Worm (Caenorhabditis elegans) whole organism, L3 larva: Measurements from ENCODE around the gene spon-1.

ENCODE experiments used
- aly-2 ChIP-seq: fragments of 150-350 bp; optimal IDR thresholded peaks from 2 replicates; lab custom pipeline; 2014; ENCODE audit warnings: missing biosample characterization, missing genetic modification characterization
- ceh-82 ChIP-seq: fragments of 150-350 bp; optimal IDR thresholded peaks from 2 replicates; lab custom pipeline; 2014; ENCODE audit warnings: missing biosample characterization, missing genetic modification characterization
- ceh-9 ChIP-seq: sonication (generic microtip); optimal IDR thresholded peaks from 2 replicates; lab custom pipeline; 2018; ENCODE audit warnings: missing biosample characterization, missing genetic modification characterization
- daf-12 ChIP-seq: fragments of 150-350 bp; optimal IDR thresholded peaks from 2 replicates; lab custom pipeline; 2014; ENCODE audit warnings: missing biosample characterization, missing genetic modification reagents, missing genetic modification characterization
- elt-1 ChIP-seq: fragments of 150-350 bp; optimal IDR thresholded peaks from 2 replicates; lab custom pipeline; 2014; ENCODE audit warnings: missing biosample characterization, missing genetic modification characterization
- mdl-1 ChIP-seq: fragments of 150-350 bp; optimal IDR thresholded peaks from 2 replicates; lab custom pipeline; 2014; ENCODE audit warnings: missing biosample characterization, missing genetic modification characterization
- nfya-1 ChIP-seq: sonication (generic microtip); optimal IDR thresholded peaks from 2 replicates; lab custom pipeline; 2017; ENCODE audit warnings: missing genetic modification characterization, mild to moderate bottlenecking, missing compliant biosample characterization, antibody characterized with exemption, moderate library complexity; ENCODE audit not compliant: insufficient read depth
- nhr-11 ChIP-seq: fragments of 150-350 bp; optimal IDR thresholded peaks from 2 replicates; lab custom pipeline; 2014; ENCODE audit warnings: missing biosample characterization, missing genetic modification characterization
- pha-4 ChIP-seq: fragments of 150-350 bp; optimal IDR thresholded peaks from 2 replicates; lab custom pipeline; 2014; ENCODE audit warnings: missing biosample characterization, missing genetic modification reagents, missing genetic modification characterization
- unc-62 ChIP-seq: fragments of 150-350 bp; sonication (generic microtip); optimal IDR thresholded peaks from 4 replicates; lab custom pipeline; 2014; ENCODE audit warnings: missing biosample characterization, missing genetic modification reagents, missing genetic modification characterization

DNA sequence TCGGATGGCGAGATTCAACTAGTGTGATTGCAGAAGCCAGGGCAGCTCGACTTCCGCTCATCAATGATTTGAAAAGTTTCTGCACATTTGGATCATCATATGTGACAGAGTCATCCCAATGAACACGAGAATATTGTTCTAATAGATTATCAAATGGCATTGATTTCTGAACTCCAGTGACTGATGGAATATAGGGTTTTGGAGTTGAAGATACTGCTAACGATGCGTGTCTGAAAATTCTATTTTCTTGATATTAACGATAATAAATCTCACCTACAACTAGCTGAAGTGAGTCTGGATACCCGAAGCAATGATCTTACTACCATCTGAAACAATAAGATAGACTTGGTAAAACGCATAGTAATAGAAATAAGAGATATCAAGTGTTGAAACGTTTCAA lies 15.5 kb upstream of the spon-1 start, which contains the start of gene mmaa-1:
- no peak for TF ChIP-seq pha-4
- no peak for TF ChIP-seq aly-2 (tag; lab: Kevin White, UChicago)
- TF ChIP-seq ceh-82 (tag; lab: Kevin White, UChicago), result no peak
- TF ChIP-seq unc-62 (GFP tag; lab: Kevin White, UChicago), result no peak
- TF ChIP-seq elt-1, result no peak
- no peak for TF ChIP-seq mdl-1 (tag; lab: Kevin White, UChicago)
- TF ChIP-seq ceh-9, result no peak
- TF ChIP-seq daf-12 (tag; lab: Kevin White, UChicago), result no peak
- no peak for TF ChIP-seq nfya-1 (tag; lab: Kevin White, UChicago)
- TF ChIP-seq nhr-11 (tag; lab: Kevin White, UChicago), result no peak
